Fruit fly (Drosophila melanogaster) whole organism, prepupa: ENCODE measurements around the gene CG34298.

Experiments
- CG10631 ChIP-seq: fragments of 200-800 bp; sonication (Bioruptor generic); optimal IDR thresholded peaks from 2 replicates; lab custom pipeline; 2016; ENCODE audit warnings: missing biosample characterization, missing genetic modification characterization
- CG1621 ChIP-seq: fragments of 200-800 bp; sonication (Bioruptor generic); optimal IDR thresholded peaks from 3 replicates; lab custom pipeline; 2018; ENCODE audit warnings: missing biosample characterization, mild to moderate bottlenecking, missing genetic modification characterization
- CG16779 ChIP-seq: fragments of 200-800 bp; sonication (Bioruptor generic); optimal IDR thresholded peaks from 3 replicates; lab custom pipeline; 2017; ENCODE audit warnings: missing biosample characterization, mild to moderate bottlenecking, missing genetic modification characterization
- CG3032 ChIP-seq: fragments of 200-800 bp; optimal IDR thresholded peaks from 2 replicates; lab custom pipeline; 2019; ENCODE audit warnings: missing biosample characterization, mild to moderate bottlenecking, missing genetic modification characterization, moderate library complexity
- CG31627 ChIP-seq: fragments of 200-800 bp; sonication (Bioruptor generic); optimal IDR thresholded peaks from 3 replicates; lab custom pipeline; 2016; ENCODE audit warnings: missing biosample characterization, missing genetic modification characterization
- CG32006 ChIP-seq: fragments of 200-800 bp; sonication (Bioruptor generic); optimal IDR thresholded peaks from 3 replicates; lab custom pipeline; 2017; ENCODE audit warnings: missing biosample characterization, mild to moderate bottlenecking, missing genetic modification characterization
- CG34406 ChIP-seq: fragments of 200-800 bp; sonication (Bioruptor generic); optimal IDR thresholded peaks from 3 replicates; lab custom pipeline; 2016; ENCODE audit warnings: missing biosample characterization, missing genetic modification characterization
- CG4318 ChIP-seq: fragments of 200-800 bp; sonication (Bioruptor generic); optimal IDR thresholded peaks from 3 replicates; lab custom pipeline; 2017; ENCODE audit warnings: missing biosample characterization, mild to moderate bottlenecking, missing genetic modification characterization
- CG8119 ChIP-seq: fragments of 200-800 bp; sonication (Bioruptor generic); IDR thresholded peaks from 3 replicates; pipeline ENCODE4 v1.3.6; 2022; ENCODE audit warnings: missing biosample characterization, missing genetic modification characterization
- CG8319 ChIP-seq: fragments of 200-800 bp; sonication (Bioruptor generic); optimal IDR thresholded peaks from 3 replicates; lab custom pipeline; 2016; ENCODE audit warnings: missing biosample characterization, missing genetic modification characterization
- CG8632 ChIP-seq: fragments of 200-800 bp; sonication (Bioruptor generic); optimal IDR thresholded peaks from 3 replicates; lab custom pipeline; 2016; ENCODE audit warnings: missing biosample characterization, missing genetic modification characterization
- CG9139 ChIP-seq: fragments of 200-800 bp; sonication (Bioruptor generic); optimal IDR thresholded peaks from 3 replicates; lab custom pipeline; 2017; ENCODE audit warnings: missing biosample characterization, mild to moderate bottlenecking, missing genetic modification characterization
- Eip75B ChIP-seq: fragments of 200-800 bp; sonication (Bioruptor generic); optimal IDR thresholded peaks from 3 replicates; lab custom pipeline; 2016; ENCODE audit warnings: missing biosample characterization, missing genetic modification characterization
- Eip93F ChIP-seq: fragments of 200-800 bp; sonication (Bioruptor generic); optimal IDR thresholded peaks from 2 replicates; lab custom pipeline; 2016; ENCODE audit warnings: missing biosample characterization, mild to moderate bottlenecking, missing genetic modification characterization
- Ets96B ChIP-seq: fragments of 200-800 bp; optimal IDR thresholded peaks from 2 replicates; lab custom pipeline; 2019; ENCODE audit warnings: missing biosample characterization, mild to moderate bottlenecking, missing genetic modification characterization, moderate library complexity
- Hr38 ChIP-seq: sonication (Bioruptor generic); optimal IDR thresholded peaks from 2 replicates; lab custom pipeline; 2016; ENCODE audit warnings: missing biosample characterization, missing genetic modification characterization
- Lpt ChIP-seq: fragments of 200-800 bp; sonication (Bioruptor generic); optimal IDR thresholded peaks from 3 replicates; lab custom pipeline; 2016; ENCODE audit warnings: missing biosample characterization, missing genetic modification characterization
- Met ChIP-seq: fragments of 200-800 bp; sonication (Bioruptor generic); optimal IDR thresholded peaks from 3 replicates; lab custom pipeline; 2016; ENCODE audit warnings: missing biosample characterization, missing genetic modification characterization
- Sox102F ChIP-seq: fragments of 200-800 bp; sonication (Bioruptor generic); optimal IDR thresholded peaks from 2 replicates; lab custom pipeline; 2016; ENCODE audit warnings: missing biosample characterization, mild to moderate bottlenecking, missing genetic modification characterization
- Sox14 ChIP-seq: fragments of 200-800 bp; sonication (Bioruptor generic); optimal IDR thresholded peaks from 3 replicates; lab custom pipeline; 2016; ENCODE audit warnings: missing biosample characterization, missing genetic modification characterization
- achi ChIP-seq: fragments of 200-800 bp; sonication (Bioruptor generic); optimal IDR thresholded peaks from 3 replicates; lab custom pipeline; 2016; ENCODE audit warnings: missing biosample characterization, missing genetic modification characterization
- cyc ChIP-seq: fragments of 200-800 bp; sonication (Bioruptor generic); optimal IDR thresholded peaks from 3 replicates; lab custom pipeline; 2016; ENCODE audit warnings: missing biosample characterization, missing genetic modification characterization
- dac ChIP-seq: fragments of 200-800 bp; sonication (Bioruptor generic); optimal IDR thresholded peaks from 2 replicates; lab custom pipeline; 2017; ENCODE audit warnings: missing biosample characterization, mild to moderate bottlenecking, missing genetic modification characterization
- dsx ChIP-seq: fragments of 200-800 bp; optimal IDR thresholded peaks from 3 replicates; lab custom pipeline; 2019; ENCODE audit warnings: missing biosample characterization, mild to moderate bottlenecking, missing genetic modification characterization, moderate library complexity; ENCODE audit not compliant: poor library complexity, severe bottlenecking
- esn ChIP-seq: fragments of 200-800 bp; sonication (Bioruptor generic); optimal IDR thresholded peaks from 2 replicates; lab custom pipeline; 2016; ENCODE audit warnings: missing biosample characterization, mild to moderate bottlenecking, missing genetic modification characterization, moderate library complexity
- fd85E ChIP-seq: fragments of 200-800 bp; sonication (Bioruptor generic); optimal IDR thresholded peaks from 3 replicates; lab custom pipeline; 2016; ENCODE audit warnings: missing biosample characterization, missing genetic modification characterization
- fkh ChIP-seq: fragments of 200-800 bp; sonication (Bioruptor generic); optimal IDR thresholded peaks from 3 replicates; lab custom pipeline; 2017; ENCODE audit warnings: missing biosample characterization, mild to moderate bottlenecking, missing genetic modification characterization, moderate library complexity
- lz ChIP-seq: fragments of 200-800 bp; sonication (Bioruptor generic); optimal IDR thresholded peaks from 3 replicates; lab custom pipeline; 2016; ENCODE audit warnings: missing biosample characterization, missing genetic modification characterization
- salr ChIP-seq, 2 experiments: fragments of 200-800 bp; sonication (Bioruptor generic); optimal IDR thresholded peaks; 3 replicates each; lab custom pipeline; 2016 to 2018; ENCODE audit warnings: missing biosample characterization in 2 of 2, missing genetic modification characterization in 2 of 2, mild to moderate bottlenecking in 1 of 2
- spab ChIP-seq: fragments of 200-800 bp; sonication (Bioruptor generic); optimal IDR thresholded peaks from 2 replicates; lab custom pipeline; 2017; ENCODE audit warnings: missing biosample characterization, mild to moderate bottlenecking, missing genetic modification characterization, missing genetic modification reagents
- ss ChIP-seq, 2 experiments: fragments of 200-800 bp; sonication (Bioruptor generic); optimal IDR thresholded peaks; 2 replicates in 1 of 2; 3 replicates in 1 of 2; lab custom pipeline; 2017 to 2018; ENCODE audit warnings: mild to moderate bottlenecking in 2 of 2, missing biosample characterization in 2 of 2, missing genetic modification characterization in 2 of 2, moderate library complexity in 1 of 2
- svp ChIP-seq: fragments of 200-800 bp; sonication (Bioruptor generic); peaks from one replicate; lab custom pipeline; 2016; ENCODE audit warnings: missing biosample characterization, missing genetic modification characterization

Gene CG34298

dm6 chr3R:29983073-29983544 is 16.5 kb upstream of the CG34298 start, which contains the start of gene CG7896 (continued):
- TF ChIP-seq CG32006 (GFP tag; lab: Kevin White, UChicago): peak; percentile 91
- TF ChIP-seq CG16779 (tag; lab: Kevin White, UChicago): peak; percentile 51
- TF ChIP-seq svp: peak; percentile 97
- TF ChIP-seq salr (GFP tag; optimal IDR thresholded peaks at IDR 0.05; lab: Kevin White, UChicago): peak; percentile 18 to 72
- TF ChIP-seq spab: peak; percentile 69
- peak; percentile 86 for TF ChIP-seq CG34406
- peak; percentile 80 for TF ChIP-seq Sox102F
- peak; percentile 76 for TF ChIP-seq Eip75B (GFP tag; lab: Kevin White, UChicago)
- TF ChIP-seq Lpt (GFP tag; lab: Kevin White, UChicago): peak; percentile 73
- TF ChIP-seq CG8632: peak; percentile 81
- peak; percentile 55 for TF ChIP-seq CG9139 (GFP tag; lab: Kevin White, UChicago)
- peak; percentile 83 for TF ChIP-seq lz (GFP tag; lab: Kevin White, UChicago)
- TF ChIP-seq Hr38 (GFP tag; lab: Kevin White, UChicago): no peak
- TF ChIP-seq CG3032 (tag; lab: Kevin White, UChicago): peak; percentile 87
- peak; percentile 90 for TF ChIP-seq esn (GFP tag; lab: Kevin White, UChicago)

- TF ChIP-seq dac: no peak
- TF ChIP-seq ss (GFP tag; optimal IDR thresholded peaks at IDR 0.05; lab: Kevin White, UChicago): peak in 1 of 2 experiments; percentile 31
Observed at dm6 chr3R:29983886-29984285, 15.7 kb upstream of the CG34298 start.

- TF ChIP-seq Lpt (GFP tag; lab: Kevin White, UChicago) (no peak), CG9139 (GFP tag; lab: Kevin White, UChicago) (no peak), CG10631 (GFP tag; lab: Kevin White, UChicago) (no peak), CG8319 (GFP tag; lab: Kevin White, UChicago) (no peak), CG4318 (no peak), dsx (GFP tag; lab: Kevin White, UChicago) (no peak), CG16779 (tag; lab: Kevin White, UChicago) (no peak)
Observed at dm6 chr3R:29985219-29985618, 14.4 kb upstream of the CG34298 start.

dm6 chr3R:29990681-29991080 is 8.9 kb upstream of the CG34298 start:
- no peak for TF ChIP-seq Ets96B
- no peak for TF ChIP-seq CG8319 (GFP tag; lab: Kevin White, UChicago)
- TF ChIP-seq CG8632: no peak
- no peak for TF ChIP-seq CG4318
- TF ChIP-seq fd85E (GFP tag; lab: Kevin White, UChicago): no peak
- TF ChIP-seq ss (GFP tag; optimal IDR thresholded peaks at IDR 0.05; lab: Kevin White, UChicago): no peak
- TF ChIP-seq fkh (GFP tag; lab: Kevin White, UChicago): peak; percentile 67
- TF ChIP-seq achi (GFP tag; lab: Kevin White, UChicago): no peak
- TF ChIP-seq CG8119 (GFP tag; lab: Robert Waterston, UW): no peak

dm6 chr3R:29993134-29993533 is 6.5 kb upstream of the CG34298 start, which contains the start of gene Acph-1:
Gene Acph-1, minus strand, starts transcription at chr3R:29993411.
- TF ChIP-seq CG31627: no peak
- no peak for TF ChIP-seq Hr38 (GFP tag; lab: Kevin White, UChicago)
- no peak for TF ChIP-seq svp
- TF ChIP-seq CG1621 (tag; lab: Kevin White, UChicago): peak; percentile 1
- TF ChIP-seq fkh (GFP tag; lab: Kevin White, UChicago): peak; percentile 6
- TF ChIP-seq Met: no peak
- peak; percentile 33 for TF ChIP-seq Eip93F (GFP tag; lab: Kevin White, UChicago)
- no peak for TF ChIP-seq cyc
- peak; percentile 86 for TF ChIP-seq Sox14
